Worm (Caenorhabditis elegans) whole organism, L1 larva: ENCODE results near the gene set-13.

Source experiments
- C04F5.9 ChIP-seq: sonication (generic microtip); optimal IDR thresholded peaks from 2 replicates; lab custom pipeline; 2016; ENCODE audit warnings: missing genetic modification characterization, missing compliant biosample characterization
- C16A3.4 ChIP-seq: fragments of 150-350 bp; optimal IDR thresholded peaks from 2 replicates; lab custom pipeline; 2014; ENCODE audit warnings: missing biosample characterization, missing genetic modification characterization
- Y116A8C.19 ChIP-seq: sonication (generic microtip); optimal IDR thresholded peaks from 2 replicates; lab custom pipeline; 2016; ENCODE audit warnings: missing compliant biosample characterization, missing genetic modification characterization, borderline replicate concordance
- aha-1 ChIP-seq: fragments of 150-350 bp; optimal IDR thresholded peaks from 2 replicates; lab custom pipeline; 2014; ENCODE audit warnings: missing biosample characterization, missing genetic modification characterization
- aly-2 ChIP-seq: fragments of 150-350 bp; optimal IDR thresholded peaks from 2 replicates; lab custom pipeline; 2014; ENCODE audit warnings: missing biosample characterization, missing genetic modification characterization
- ceh-82 ChIP-seq, 3 experiments: fragments of 150-350 bp in 1 of 3; sonication (generic microtip) in 2 of 3; optimal IDR thresholded peaks; 2 replicates each; lab custom pipeline; 2014 to 2017; ENCODE audit warnings: missing biosample characterization in 3 of 3, missing genetic modification characterization in 3 of 3
- ceh-88 ChIP-seq: fragments of 200-800 bp; sonication (Bioruptor generic); IDR thresholded peaks from 2 replicates; pipeline ENCODE4 v1.3.6; 2022; ENCODE audit warnings: missing genetic modification characterization, missing compliant biosample characterization
- ceh-90 ChIP-seq: sonication (generic microtip); optimal IDR thresholded peaks from 2 replicates; lab custom pipeline; 2016; ENCODE audit warnings: missing genetic modification characterization, missing compliant biosample characterization
- ces-1 ChIP-seq: fragments of 150-350 bp; optimal IDR thresholded peaks from 2 replicates; lab custom pipeline; 2014; ENCODE audit warnings: missing biosample characterization, missing genetic modification reagents, missing genetic modification characterization
- dsc-1 ChIP-seq: sonication (generic microtip); optimal IDR thresholded peaks from 2 replicates; lab custom pipeline; 2016; ENCODE audit warnings: mild to moderate bottlenecking, missing genetic modification characterization, missing compliant biosample characterization
- egl-27 ChIP-seq, 2 experiments: fragments of 150-350 bp in 1 of 2; sonication (generic microtip); optimal IDR thresholded peaks; 3 replicates each; lab custom pipeline; 2017 to 2018; ENCODE audit warnings: missing biosample characterization in 2 of 2, missing genetic modification characterization in 2 of 2, missing genetic modification reagents in 2 of 2
- elt-3 ChIP-seq, 6 experiments: fragments of 150-350 bp in 1 of 6; sonication (generic microtip); optimal IDR thresholded peaks; 2 replicates each; lab custom pipeline; 2017 to 2018; ENCODE audit warnings: missing biosample characterization in 6 of 6, missing genetic modification characterization in 6 of 6, inconsistent platforms in 1 of 6
- fkh-10 ChIP-seq: sonication (generic microtip); optimal IDR thresholded peaks from 2 replicates; lab custom pipeline; 2017; ENCODE audit warnings: missing biosample characterization, missing genetic modification reagents, missing genetic modification characterization
- fkh-4 ChIP-seq: sonication (generic microtip); optimal IDR thresholded peaks from 2 replicates; lab custom pipeline; 2016; ENCODE audit warnings: missing compliant biosample characterization, missing genetic modification characterization, borderline replicate concordance
- grh-1 ChIP-seq: fragments of 200-800 bp; sonication (Bioruptor generic); IDR thresholded peaks from 2 replicates; pipeline ENCODE4 v1.3.6; 2022; ENCODE audit warnings: missing genetic modification reagents, missing genetic modification characterization, missing compliant biosample characterization
- hlh-17 ChIP-seq: fragments of 200-800 bp; sonication (Bioruptor generic); optimal IDR thresholded peaks from 2 replicates; lab custom pipeline; 2018; ENCODE audit warnings: missing genetic modification characterization, mild to moderate bottlenecking, missing compliant biosample characterization, moderate library complexity, borderline replicate concordance
- irx-1 ChIP-seq: sonication (generic microtip); optimal IDR thresholded peaks from 2 replicates; lab custom pipeline; 2016; ENCODE audit warnings: missing genetic modification characterization, missing compliant biosample characterization
- lin-13 ChIP-seq: fragments of 150-350 bp; optimal IDR thresholded peaks from 2 replicates; lab custom pipeline; 2014; ENCODE audit warnings: missing biosample characterization, missing genetic modification reagents, missing genetic modification characterization
- lin-35 ChIP-seq, 2 experiments: fragments of 150-350 bp; optimal IDR thresholded peaks; 2 replicates each; lab custom pipeline; 2014; ENCODE audit warnings: missing biosample characterization in 2 of 2, missing genetic modification characterization in 2 of 2, missing genetic modification reagents in 2 of 2
- lin-39 ChIP-seq: fragments of 150-350 bp; optimal IDR thresholded peaks from 2 replicates; lab custom pipeline; 2014; ENCODE audit warnings: missing biosample characterization, missing genetic modification reagents, missing genetic modification characterization
- lsy-2 ChIP-seq, 2 experiments: fragments of 150-350 bp; optimal IDR thresholded peaks; 2 replicates each; lab custom pipeline; 2014; ENCODE audit warnings: missing biosample characterization in 2 of 2, missing genetic modification characterization in 2 of 2
- mef-2 ChIP-seq: fragments of 150-350 bp; optimal IDR thresholded peaks from 2 replicates; lab custom pipeline; 2014; ENCODE audit warnings: missing biosample characterization, missing genetic modification characterization
- nhr-11 ChIP-seq: fragments of 150-350 bp; optimal IDR thresholded peaks from 2 replicates; lab custom pipeline; 2014; ENCODE audit warnings: missing biosample characterization, missing genetic modification characterization
- nhr-12 ChIP-seq: sonication (generic microtip); optimal IDR thresholded peaks from 2 replicates; lab custom pipeline; 2017; ENCODE audit warnings: missing biosample characterization, missing genetic modification characterization
- nhr-19 ChIP-seq: fragments of 200-800 bp; sonication (Bioruptor generic); conservative IDR thresholded peaks from 2 replicates; pipeline ENCODE4 v1.3.6; 2022; ENCODE audit warnings: missing genetic modification characterization, missing compliant biosample characterization
- nhr-20 ChIP-seq: sonication (generic microtip); optimal IDR thresholded peaks from 2 replicates; lab custom pipeline; 2016; ENCODE audit warnings: mild to moderate bottlenecking, missing genetic modification characterization, missing compliant biosample characterization
- nhr-237 ChIP-seq: fragments of 150-350 bp; optimal IDR thresholded peaks from 2 replicates; lab custom pipeline; 2014; ENCODE audit warnings: missing biosample characterization, missing genetic modification characterization
- nhr-71 ChIP-seq: sonication (generic microtip); optimal IDR thresholded peaks from 2 replicates; lab custom pipeline; 2016; ENCODE audit warnings: mild to moderate bottlenecking, missing genetic modification characterization, moderate library complexity, missing compliant biosample characterization
- nhr-77 ChIP-seq: fragments of 150-350 bp; optimal IDR thresholded peaks from 2 replicates; lab custom pipeline; 2014; ENCODE audit warnings: missing biosample characterization, missing genetic modification characterization
- nhr-85 ChIP-seq: sonication (generic microtip); peaks from one replicate; lab custom pipeline; 2016; ENCODE audit warnings: missing genetic modification characterization, inconsistent platforms, missing compliant biosample characterization
- pag-3 ChIP-seq: sonication (generic microtip); optimal IDR thresholded peaks from 2 replicates; lab custom pipeline; 2017; ENCODE audit warnings: missing genetic modification characterization, mild to moderate bottlenecking, missing compliant biosample characterization, antibody characterized with exemption, borderline replicate concordance; ENCODE audit not compliant: insufficient read depth
- snpc-4 ChIP-seq: fragments of 150-350 bp; optimal IDR thresholded peaks from 2 replicates; lab custom pipeline; 2014; ENCODE audit warnings: missing biosample characterization, missing genetic modification characterization
- snu-23 ChIP-seq: sonication (generic microtip); optimal IDR thresholded peaks from 2 replicates; lab custom pipeline; 2016; ENCODE audit warnings: missing genetic modification characterization, missing compliant biosample characterization
- sox-4 ChIP-seq: sonication (generic microtip); optimal IDR thresholded peaks from 2 replicates; lab custom pipeline; 2016; ENCODE audit warnings: missing genetic modification characterization, missing compliant biosample characterization
- swsn-7 ChIP-seq: sonication (generic microtip); optimal IDR thresholded peaks from 2 replicates; lab custom pipeline; 2016; ENCODE audit warnings: missing genetic modification characterization, missing compliant biosample characterization
- tlp-1 ChIP-seq: fragments of 150-350 bp; optimal IDR thresholded peaks from 2 replicates; lab custom pipeline; 2014; ENCODE audit warnings: missing biosample characterization, missing genetic modification characterization
- unc-30 ChIP-seq: sonication (generic microtip); optimal IDR thresholded peaks from 2 replicates; lab custom pipeline; 2017; ENCODE audit warnings: missing biosample characterization, missing genetic modification characterization
- unc-62 ChIP-seq: fragments of 150-350 bp; optimal IDR thresholded peaks from 2 replicates; lab custom pipeline; 2014; ENCODE audit warnings: missing biosample characterization, missing genetic modification reagents, missing genetic modification characterization
- xbp-1 ChIP-seq: sonication (generic microtip); optimal IDR thresholded peaks from 2 replicates; lab custom pipeline; 2016; ENCODE audit warnings: missing genetic modification characterization, missing compliant biosample characterization
- zag-1 ChIP-seq: fragments of 150-350 bp; optimal IDR thresholded peaks from 2 replicates; lab custom pipeline; 2014; ENCODE audit warnings: missing biosample characterization, missing genetic modification characterization
- zip-4 ChIP-seq: fragments of 200-800 bp; sonication (Bioruptor generic); optimal IDR thresholded peaks from 2 replicates; lab custom pipeline; 2018; ENCODE audit warnings: mild to moderate bottlenecking, missing genetic modification characterization, moderate library complexity, missing compliant biosample characterization

set-13 gene

DNA sequence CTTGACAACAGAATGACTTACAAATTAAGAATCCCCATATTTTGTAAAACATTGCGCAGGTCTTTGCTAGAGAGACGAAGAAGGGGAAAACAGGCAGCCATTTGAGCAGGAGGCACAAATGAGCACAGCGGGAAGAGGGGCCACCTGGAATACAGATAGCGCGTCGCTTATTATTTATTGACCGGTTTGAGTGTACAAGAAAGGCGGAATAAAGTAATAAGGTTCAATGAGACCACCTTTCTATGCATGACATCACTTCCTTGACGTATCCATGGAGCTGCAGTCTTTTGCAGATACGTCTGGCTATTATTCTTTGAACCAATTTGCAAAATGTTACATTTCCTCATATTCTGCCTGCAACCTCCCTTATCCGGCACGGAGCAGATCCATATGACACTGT, 41.9 kb upstream of the set-13 start, which contains the start of gene fbxb-111:
fbxb-111 (minus strand) TSS at position 101 of the 400 bp plus-strand sequence.
- TF ChIP-seq snpc-4 (tag; lab: Kevin White, UChicago) = no peak
- TF ChIP-seq sox-4 (tag; lab: Kevin White, UChicago) = no peak
- no peak for TF ChIP-seq fkh-4 (tag; lab: Kevin White, UChicago)
- TF ChIP-seq mef-2 (tag; lab: Kevin White, UChicago) = no peak
- TF ChIP-seq Y116A8C.19 (tag; lab: Kevin White, UChicago) = no peak
- TF ChIP-seq unc-30 (tag; lab: Kevin White, UChicago) = no peak
- no peak for TF ChIP-seq tlp-1
- TF ChIP-seq nhr-71 (tag; lab: Kevin White, UChicago) = no peak
- no peak for TF ChIP-seq pag-3 (tag; lab: Kevin White, UChicago)

ce11 chrII:2777846-2778245, 38.9 kb upstream of the set-13 start, which contains the start of gene F08D12.4:
Gene F08D12.4, plus strand, starts transcription at chrII:2778146.
- no peak for TF ChIP-seq nhr-19 (GFP tag; lab: Robert Waterston, UW)
- TF ChIP-seq irx-1 (tag; lab: Kevin White, UChicago) = no peak
- TF ChIP-seq zip-4 (GFP tag; lab: Kevin White, UChicago) = no peak
- no peak for TF ChIP-seq dsc-1 (tag; lab: Kevin White, UChicago)
- TF ChIP-seq zag-1 (tag; lab: Kevin White, UChicago) = no peak
- no peak for TF ChIP-seq lin-35 (GFP tag; optimal IDR thresholded peaks at IDR 0.05; lab: Kevin White, UChicago)
- no peak for TF ChIP-seq elt-3 (tag; optimal IDR thresholded peaks at IDR 0.05; lab: Kevin White, UChicago)
- TF ChIP-seq nhr-85 (tag; lab: Kevin White, UChicago) = no peak
- TF ChIP-seq mef-2 (tag; lab: Kevin White, UChicago) = no peak
- no peak for TF ChIP-seq unc-62 (GFP tag; lab: Kevin White, UChicago)
- TF ChIP-seq ceh-88 = no peak
- no peak for TF ChIP-seq fkh-10 (GFP tag; lab: Kevin White, UChicago)
- TF ChIP-seq C04F5.9 (tag; lab: Kevin White, UChicago) = no peak
- no peak for TF ChIP-seq sox-4 (tag; lab: Kevin White, UChicago)
- TF ChIP-seq nhr-20 = no peak
- no peak for TF ChIP-seq snu-23 (GFP tag; lab: Kevin White, UChicago)
- TF ChIP-seq aha-1 (tag; lab: Kevin White, UChicago) = no peak
- no peak for TF ChIP-seq nhr-12 (tag; lab: Kevin White, UChicago)
- no peak for TF ChIP-seq nhr-237 (tag; lab: Kevin White, UChicago)

- no peak for TF ChIP-seq lsy-2 (tag; optimal IDR thresholded peaks at IDR 0.05; lab: Kevin White, UChicago)
- no peak for TF ChIP-seq tlp-1
- TF ChIP-seq mef-2 (tag; lab: Kevin White, UChicago) = no peak
- TF ChIP-seq C16A3.4 (tag; lab: Kevin White, UChicago) = no peak
- TF ChIP-seq egl-27 (tag; optimal IDR thresholded peaks at IDR 0.05; lab: Kevin White, UChicago) = no peak
- TF ChIP-seq sox-4 (tag; lab: Kevin White, UChicago) = no peak
- no peak for TF ChIP-seq lin-35 (GFP tag; optimal IDR thresholded peaks at IDR 0.05; lab: Kevin White, UChicago)
- no peak for TF ChIP-seq lin-39 (tag; lab: Kevin White, UChicago)
- no peak for TF ChIP-seq nhr-85 (tag; lab: Kevin White, UChicago)
- no peak for TF ChIP-seq swsn-7 (tag; lab: Kevin White, UChicago)
- TF ChIP-seq zag-1 (tag; lab: Kevin White, UChicago) = no peak
- TF ChIP-seq ceh-88 = no peak
- TF ChIP-seq aly-2 (tag; lab: Kevin White, UChicago) = no peak
- no peak for TF ChIP-seq lin-13
- TF ChIP-seq, all 84 proteins: peak for 0
These were observed 37.5 kb upstream of the set-13 start, which contains the start of gene F08D12.3 for ce11 chrII:2779253-2779652. Gene F08D12.3, plus strand, starts transcription at chrII:2779553.

- TF ChIP-seq nhr-11 (tag; lab: Kevin White, UChicago) (no peak), ces-1 (GFP tag; lab: Kevin White, UChicago) (no peak), nhr-19 (GFP tag; lab: Robert Waterston, UW) (no peak), nhr-20 (no peak), sox-4 (tag; lab: Kevin White, UChicago) (no peak), hlh-17 (GFP tag; lab: Kevin White, UChicago) (no peak), ceh-90 (tag; lab: Kevin White, UChicago) (no peak), grh-1 (GFP tag; lab: Robert Waterston, UW) (no peak), nhr-77 (tag; lab: Kevin White, UChicago) (no peak), xbp-1 (tag; lab: Kevin White, UChicago) (no peak), ceh-82 (tag; optimal IDR thresholded peaks at IDR 0.05; lab: Kevin White, UChicago) (no peak)
These were observed 36.0 kb upstream of the set-13 start for ce11 chrII:2780804-2781203.
